Fruit fly (Drosophila melanogaster) whole organism, embryonic: ENCODE data around the gene rols.

Source experiments
- Ada2b ChIP-seq: fragments of 200-800 bp; sonication (Bioruptor generic); IDR thresholded peaks from 2 replicates; pipeline ENCODE4 v1.3.6; 2022; ENCODE audit warnings: missing biosample characterization, missing genetic modification characterization
- Bdp1 ChIP-seq: fragments of 200-800 bp; sonication (Bioruptor generic); optimal IDR thresholded peaks from 3 replicates; lab custom pipeline; 2016; ENCODE audit warnings: missing biosample characterization, missing genetic modification characterization
- CG10321 ChIP-seq: fragments of 200-800 bp; sonication (Bioruptor generic); IDR thresholded peaks from 2 replicates; pipeline ENCODE4 v1.3.6; 2022; ENCODE audit warnings: missing biosample characterization, missing genetic modification characterization
- CG12104 ChIP-seq: fragments of 200-800 bp; sonication (Bioruptor generic); optimal IDR thresholded peaks from 3 replicates; lab custom pipeline; 2016; ENCODE audit warnings: missing biosample characterization, missing genetic modification characterization
- CG12236 ChIP-seq: fragments of 200-800 bp; sonication (Bioruptor generic); optimal IDR thresholded peaks from 2 replicates; lab custom pipeline; 2016; ENCODE audit warnings: missing biosample characterization, missing genetic modification characterization
- CG12942 ChIP-seq: fragments of 200-800 bp; sonication (Bioruptor generic); optimal IDR thresholded peaks from 3 replicates; lab custom pipeline; 2016; ENCODE audit warnings: missing biosample characterization, missing genetic modification characterization
- CG13287 ChIP-seq: fragments of 200-800 bp; sonication (Bioruptor generic); IDR thresholded peaks from 2 replicates; pipeline ENCODE4 v1.3.6; 2022; ENCODE audit warnings: missing biosample characterization, missing genetic modification characterization; ENCODE audit not compliant: partially characterized antibody
- CG14710 ChIP-seq: fragments of 200-800 bp; sonication (Bioruptor generic); optimal IDR thresholded peaks from 3 replicates; lab custom pipeline; 2019; ENCODE audit warnings: missing biosample characterization, mild to moderate bottlenecking, missing genetic modification characterization, moderate library complexity
- CG15269 ChIP-seq: fragments of 200-800 bp; sonication (Bioruptor generic); optimal IDR thresholded peaks from 2 replicates; lab custom pipeline; 2018; ENCODE audit warnings: missing biosample characterization, mild to moderate bottlenecking, missing genetic modification characterization, moderate library complexity
- CG15696 ChIP-seq: fragments of 200-800 bp; sonication (Bioruptor generic); optimal IDR thresholded peaks from 2 replicates; lab custom pipeline; 2019; ENCODE audit warnings: missing biosample characterization, mild to moderate bottlenecking, missing genetic modification characterization, moderate library complexity
- CG17361 ChIP-seq: fragments of 200-800 bp; sonication (Bioruptor generic); IDR thresholded peaks from 3 replicates; pipeline ENCODE4 v1.3.6; 2022; ENCODE audit warnings: missing biosample characterization, missing genetic modification characterization
- CG17385 ChIP-seq: fragments of 200-800 bp; sonication (Bioruptor generic); optimal IDR thresholded peaks from 3 replicates; lab custom pipeline; 2018; ENCODE audit warnings: missing biosample characterization, mild to moderate bottlenecking, missing genetic modification characterization
- CG17568 ChIP-seq: fragments of 200-800 bp; sonication (Bioruptor generic); optimal IDR thresholded peaks from 2 replicates; lab custom pipeline; 2018; ENCODE audit warnings: missing biosample characterization, mild to moderate bottlenecking, missing genetic modification characterization, moderate library complexity
- CG18476 ChIP-seq: fragments of 200-800 bp; sonication (Bioruptor generic); optimal IDR thresholded peaks from 2 replicates; lab custom pipeline; 2016; ENCODE audit warnings: missing biosample characterization, mild to moderate bottlenecking, missing genetic modification characterization
- CG2120 ChIP-seq: fragments of 200-800 bp; sonication (Bioruptor generic); optimal IDR thresholded peaks from 3 replicates; lab custom pipeline; 2016; ENCODE audit warnings: missing biosample characterization, missing genetic modification characterization
- CG4360 ChIP-seq: fragments of 200-800 bp; sonication (Bioruptor generic); IDR thresholded peaks from 2 replicates; pipeline ENCODE4 v1.3.6; 2022; ENCODE audit warnings: missing biosample characterization, missing genetic modification characterization
- CG8359 ChIP-seq: fragments of 200-800 bp; sonication (Bioruptor generic); optimal IDR thresholded peaks from 2 replicates; lab custom pipeline; 2017; ENCODE audit warnings: missing biosample characterization, mild to moderate bottlenecking, missing genetic modification characterization, borderline replicate concordance
- Hr51 ChIP-seq, 2 experiments: fragments of 200-800 bp; sonication (Bioruptor generic); optimal IDR thresholded peaks; 2 replicates in 1 of 2; 3 replicates in 1 of 2; lab custom pipeline; 2016 to 2018; ENCODE audit warnings: missing biosample characterization in 2 of 2, missing genetic modification characterization in 2 of 2, mild to moderate bottlenecking in 1 of 2, moderate library complexity in 1 of 2
- Meics ChIP-seq: fragments of 200-800 bp; sonication (Bioruptor generic); optimal IDR thresholded peaks from 2 replicates; lab custom pipeline; 2017; ENCODE audit warnings: missing biosample characterization, mild to moderate bottlenecking, missing genetic modification characterization
- Mes4 ChIP-seq: fragments of 200-800 bp; sonication (Bioruptor generic); optimal IDR thresholded peaks from 2 replicates; lab custom pipeline; 2016; ENCODE audit warnings: missing biosample characterization, missing genetic modification characterization
- Myb ChIP-seq: fragments of 200-800 bp; sonication (Bioruptor generic); optimal IDR thresholded peaks from 2 replicates; lab custom pipeline; 2016; ENCODE audit warnings: missing biosample characterization, missing genetic modification characterization
- NK7.1 ChIP-seq: fragments of 200-800 bp; sonication (Bioruptor generic); optimal IDR thresholded peaks from 3 replicates; lab custom pipeline; 2016; ENCODE audit warnings: missing biosample characterization, missing genetic modification characterization
- Neu2 ChIP-seq: fragments of 200-800 bp; sonication (Bioruptor generic); optimal IDR thresholded peaks from 3 replicates; lab custom pipeline; 2016; ENCODE audit warnings: missing biosample characterization, missing genetic modification characterization, borderline replicate concordance
- Sox100B ChIP-seq: fragments of 200-800 bp; sonication (Bioruptor generic); optimal IDR thresholded peaks from 3 replicates; lab custom pipeline; 2018; ENCODE audit warnings: missing biosample characterization, mild to moderate bottlenecking, missing genetic modification characterization
- TFAM ChIP-seq: fragments of 200-800 bp; sonication (Bioruptor generic); optimal IDR thresholded peaks from 2 replicates; lab custom pipeline; 2017; ENCODE audit warnings: missing biosample characterization, missing genetic modification characterization, inconsistent platforms
- Usf ChIP-seq: fragments of 200-800 bp; sonication (Bioruptor generic); optimal IDR thresholded peaks from 2 replicates; lab custom pipeline; 2017; ENCODE audit warnings: missing genotype, missing biosample characterization, missing genetic modification characterization
- bab2 ChIP-seq: fragments of 200-800 bp; sonication (Bioruptor generic); optimal IDR thresholded peaks from 2 replicates; lab custom pipeline; 2016; ENCODE audit warnings: missing biosample characterization, missing genetic modification characterization
- bcd ChIP-seq: fragments of 200-800 bp; sonication (Bioruptor generic); optimal IDR thresholded peaks from 2 replicates; lab custom pipeline; 2017; ENCODE audit warnings: missing biosample characterization, mild to moderate bottlenecking, missing genetic modification characterization
- btn ChIP-seq: fragments of 200-800 bp; sonication (Bioruptor generic); optimal IDR thresholded peaks from 2 replicates; lab custom pipeline; 2016; ENCODE audit warnings: missing biosample characterization, missing genetic modification characterization
- dan ChIP-seq: fragments of 200-800 bp; sonication (Bioruptor generic); IDR thresholded peaks from 2 replicates; pipeline ENCODE4 v1.3.6; 2022; ENCODE audit warnings: missing biosample characterization, missing genetic modification characterization
- danr ChIP-seq: fragments of 200-800 bp; sonication (Bioruptor generic); IDR thresholded peaks from 2 replicates; pipeline ENCODE4 v1.3.6; 2022; ENCODE audit warnings: missing biosample characterization, missing genetic modification characterization
- dmrt99B ChIP-seq: fragments of 200-800 bp; sonication (Bioruptor generic); optimal IDR thresholded peaks from 2 replicates; lab custom pipeline; 2018; ENCODE audit warnings: missing biosample characterization, mild to moderate bottlenecking, missing genetic modification characterization, moderate library complexity
- fd96Cb ChIP-seq: fragments of 200-800 bp; sonication (Bioruptor generic); optimal IDR thresholded peaks from 2 replicates; lab custom pipeline; 2018; ENCODE audit warnings: missing biosample characterization, mild to moderate bottlenecking, missing genetic modification characterization, moderate library complexity
- fru ChIP-seq: fragments of >200 bp; optimal IDR thresholded peaks from 2 replicates; lab custom pipeline; 2017
- gsb-n ChIP-seq: fragments of 200-800 bp; sonication (Bioruptor generic); optimal IDR thresholded peaks from 3 replicates; lab custom pipeline; 2018; ENCODE audit warnings: missing biosample characterization, mild to moderate bottlenecking, missing genetic modification characterization
- ind ChIP-seq: fragments of 200-800 bp; sonication (Bioruptor generic); optimal IDR thresholded peaks from 3 replicates; lab custom pipeline; 2016; ENCODE audit warnings: missing biosample characterization, missing genetic modification characterization
- kni ChIP-seq: fragments of 200-800 bp; sonication (Bioruptor generic); optimal IDR thresholded peaks from 3 replicates; lab custom pipeline; 2017; ENCODE audit warnings: mild to moderate bottlenecking, missing biosample characterization, missing genetic modification reagents, missing genetic modification characterization
- knrl ChIP-seq: fragments of 200-800 bp; sonication (Bioruptor generic); IDR thresholded peaks from 3 replicates; pipeline ENCODE4 v1.3.6; 2022; ENCODE audit warnings: missing biosample characterization, missing genetic modification characterization; ENCODE audit not compliant: partially characterized antibody
- lmd ChIP-seq: fragments of 200-800 bp; sonication (Bioruptor generic); IDR thresholded peaks from 2 replicates; pipeline ENCODE4 v1.3.6; 2022; ENCODE audit warnings: missing biosample characterization, missing genetic modification characterization
- mld ChIP-seq: fragments of 200-800 bp; sonication (Bioruptor generic); IDR thresholded peaks from 3 replicates; pipeline ENCODE4 v1.3.6; 2022; ENCODE audit warnings: missing biosample characterization, missing genetic modification characterization; ENCODE audit not compliant: partially characterized antibody
- nom ChIP-seq: fragments of 200-800 bp; sonication (Bioruptor generic); optimal IDR thresholded peaks from 2 replicates; lab custom pipeline; 2017; ENCODE audit warnings: missing biosample characterization, missing genetic modification characterization, mild to moderate bottlenecking, moderate library complexity, missing genetic modification reagents
- odd ChIP-seq: fragments of 200-800 bp; sonication (Bioruptor generic); optimal IDR thresholded peaks from 2 replicates; lab custom pipeline; 2017; ENCODE audit warnings: missing biosample characterization, mild to moderate bottlenecking, missing genetic modification characterization
- phol ChIP-seq: fragments of 200-800 bp; sonication (Bioruptor generic); optimal IDR thresholded peaks from 3 replicates; lab custom pipeline; 2018; ENCODE audit warnings: missing biosample characterization, mild to moderate bottlenecking, missing genetic modification characterization, moderate library complexity
- schlank ChIP-seq: fragments of 200-800 bp; sonication (Bioruptor generic); optimal IDR thresholded peaks from 2 replicates; lab custom pipeline; 2018; ENCODE audit warnings: missing biosample characterization, mild to moderate bottlenecking, missing genetic modification characterization
- scrt ChIP-seq: fragments of 200-800 bp; sonication (Bioruptor generic); optimal IDR thresholded peaks from 2 replicates; lab custom pipeline; 2018; ENCODE audit warnings: missing biosample characterization, mild to moderate bottlenecking, missing genetic modification characterization, moderate library complexity
- sna ChIP-seq: fragments of 200-800 bp; sonication (Bioruptor generic); IDR thresholded peaks from 2 replicates; pipeline ENCODE4 v1.3.6; 2022; ENCODE audit warnings: missing biosample characterization, missing genetic modification characterization; ENCODE audit not compliant: partially characterized antibody
- so ChIP-seq: fragments of 200-800 bp; sonication (Bioruptor generic); IDR thresholded peaks from 3 replicates; pipeline ENCODE4 v1.3.6; 2022; ENCODE audit warnings: missing biosample characterization, missing genetic modification characterization
- sob ChIP-seq: fragments of 200-800 bp; sonication (Bioruptor generic); IDR thresholded peaks from 2 replicates; pipeline ENCODE4 v1.3.6; 2022; ENCODE audit warnings: missing biosample characterization, missing genetic modification characterization
- ssp ChIP-seq: fragments of 200-800 bp; sonication (Bioruptor generic); IDR thresholded peaks from 2 replicates; pipeline ENCODE4 v1.3.6; 2022; ENCODE audit warnings: missing biosample characterization, missing genetic modification characterization
- tgo ChIP-seq: fragments of 200-800 bp; sonication (Bioruptor generic); IDR thresholded peaks from 3 replicates; pipeline ENCODE4 v1.3.6; 2022; ENCODE audit warnings: missing biosample characterization, missing genetic modification characterization
- wek ChIP-seq: fragments of 200-800 bp; sonication (Bioruptor generic); optimal IDR thresholded peaks from 3 replicates; lab custom pipeline; 2018; ENCODE audit warnings: missing biosample characterization, mild to moderate bottlenecking, missing genetic modification characterization, moderate library complexity

The rols gene

DNA sequence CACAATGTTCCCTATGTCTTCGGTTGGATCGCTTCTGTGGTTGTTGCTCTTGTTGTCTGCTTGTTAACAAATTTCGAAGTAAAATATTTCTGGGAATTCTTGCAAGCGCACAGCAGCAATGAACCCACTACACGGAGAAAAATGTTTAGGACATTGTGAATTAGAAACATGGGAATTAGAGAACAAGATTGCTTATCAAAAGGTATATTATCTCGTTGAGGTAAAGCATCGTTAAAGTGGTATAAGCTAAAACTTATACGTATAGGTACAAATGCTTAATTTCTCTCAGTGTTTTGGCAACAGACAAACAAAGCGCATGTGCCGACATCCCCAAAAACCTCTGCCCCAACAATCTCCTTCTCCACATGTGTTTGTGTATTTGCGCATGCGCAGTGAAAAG, 11.0 kb downstream of the rols start:
- TF ChIP-seq Bdp1 (GFP tag; lab: Kevin White, UChicago) (no peak), bcd (peak; percentile 15), so (GFP tag; lab: Robert Waterston, UW) (no peak; the same call in 2 of the 3 replicates), TFAM (no peak), fd96Cb (tag; lab: Kevin White, UChicago) (peak; percentile 77), gsb-n (peak; percentile 54), CG4360 (GFP tag; lab: Robert Waterston, UW) (no peak), danr (no peak), sna (no peak), btn (no peak), CG15696 (peak; percentile 4), Hr51 (GFP tag; optimal IDR thresholded peaks at IDR 0.05; lab: Kevin White, UChicago) (peak in 1 of 2 experiments; percentile 1), tgo (GFP tag; lab: Robert Waterston, UW) (0 out of 3 replicates have a peak, but pooled peaks have one; percentile 34), NK7.1 (GFP tag; lab: Kevin White, UChicago) (no peak), scrt (GFP tag; lab: Kevin White, UChicago) (no peak), CG8359 (GFP tag; lab: Kevin White, UChicago) (peak; percentile 56), lmd (peak; percentile 44), nom (GFP tag; lab: Kevin White, UChicago) (no peak), Meics (GFP tag; lab: Kevin White, UChicago) (no peak), CG12104 (no peak), CG13287 (GFP tag; lab: Robert Waterston, UW) (no peak), schlank (no peak), CG2120 (no peak), CG18476 (GFP tag; lab: Kevin White, UChicago) (peak; percentile 27), Mes4 (no peak), Myb (GFP tag; lab: Kevin White, UChicago) (peak; percentile 5), dan (GFP tag; lab: Robert Waterston, UW) (no peak), CG17568 (GFP tag; lab: Kevin White, UChicago) (no peak), ssp (GFP tag; lab: Robert Waterston, UW) (0 out of 2 replicates have a peak, but pooled peaks have one; percentile 6), phol (tag; lab: Kevin White, UChicago) (peak; percentile 73), knrl (GFP tag; lab: Robert Waterston, UW) (no peak), wek (GFP tag; lab: Kevin White, UChicago) (no peak), odd (no peak), Sox100B (GFP tag; lab: Kevin White, UChicago) (peak; percentile 59), Ada2b (peak; percentile 52), CG17361 (GFP tag; lab: Robert Waterston, UW) (peak; percentile 46; the same call in 2 of the 3 replicates), bab2 (GFP tag; lab: Kevin White, UChicago) (peak; percentile 26), Usf (GFP tag; lab: Kevin White, UChicago) (no peak), CG14710 (tag; lab: Kevin White, UChicago) (peak; percentile 82), CG17385 (no peak), dmrt99B (tag; lab: Kevin White, UChicago) (peak; percentile 50), Neu2 (GFP tag; lab: Kevin White, UChicago) (no peak), CG10321 (GFP tag; lab: Robert Waterston, UW) (no peak), sob (no peak), mld (GFP tag; lab: Robert Waterston, UW) (peak; percentile 40; the same call in 1 of the 3 replicates), fru (lab: Kevin White, UChicago) (no peak), CG12236 (GFP tag; lab: Kevin White, UChicago) (no peak), CG12942 (no peak), CG15269 (tag; lab: Kevin White, UChicago) (peak; percentile 35), kni (no peak), ind (GFP tag; lab: Kevin White, UChicago) (peak; percentile 16)
